Fruit fly (Drosophila melanogaster) S2 (cell line): ENCODE data around the gene CG7379.
"Not testable (repeated sequence)": the region's sequence is repeated elsewhere in the genome, so short reads cannot be mapped to it uniquely, and the experiment has no call there.

Experiments
- CG8478 ChIP-seq: fragments of >200 bp; optimal IDR thresholded peaks from 2 replicates; lab custom pipeline; 2018
- CTCF ChIP-seq, 2 experiments: fragments of >200 bp; optimal IDR thresholded peaks; 2 replicates each; lab custom pipeline; 2018

The CG7379 gene

dm6 chr3R:17773893-17774292, 24.2 kb downstream of the CG7379 start:
- no peak for TF ChIP-seq CG8478 (lab: Kevin White, UChicago)
- no peak for TF ChIP-seq CTCF (optimal IDR thresholded peaks at IDR 0.05; lab: Kevin White, UChicago)

dm6 chr3R:17763088-17763487, 35.0 kb downstream of the CG7379 start, which contains the start of gene TyrR:
Gene TyrR (minus strand): TSS chr3R:17763188.
- TF ChIP-seq CG8478 (lab: Kevin White, UChicago); CTCF (optimal IDR thresholded peaks at IDR 0.05; lab: Kevin White, UChicago): not testable (repeated sequence)

- TF ChIP-seq CTCF (optimal IDR thresholded peaks at IDR 0.05; lab: Kevin White, UChicago) = no peak
- TF ChIP-seq CG8478 (lab: Kevin White, UChicago) = no peak
Observed at dm6 chr3R:17762261-17762660, 35.8 kb downstream of the CG7379 start.

dm6 chr3R:17759773-17760476, 38.2 kb downstream of the CG7379 start:
- TF ChIP-seq CG8478 (lab: Kevin White, UChicago) (no peak), CTCF (optimal IDR thresholded peaks at IDR 0.05; lab: Kevin White, UChicago) (no peak)

dm6 chr3R:17758905-17759304, 39.2 kb downstream of the CG7379 start:
- no peak for TF ChIP-seq CTCF (optimal IDR thresholded peaks at IDR 0.05; lab: Kevin White, UChicago)
- no peak for TF ChIP-seq CG8478 (lab: Kevin White, UChicago)
